Worm (Caenorhabditis elegans) whole organism, L2 larva: ENCODE measurements around the gene ephx-1.

Experiments
- C34F6.9 ChIP-seq: fragments of 150-350 bp; optimal IDR thresholded peaks from 2 replicates; lab custom pipeline; 2014; ENCODE audit warnings: missing biosample characterization, missing genetic modification characterization
- F13H6.1 ChIP-seq: sonication (generic microtip); optimal IDR thresholded peaks from 2 replicates; lab custom pipeline; 2016; ENCODE audit warnings: missing genetic modification characterization, missing compliant biosample characterization
- Y55F3AM.14 ChIP-seq: fragments of 200-800 bp; sonication (Bioruptor generic); optimal IDR thresholded peaks from 2 replicates; lab custom pipeline; 2018; ENCODE audit warnings: mild to moderate bottlenecking, missing genetic modification characterization, missing compliant biosample characterization
- ZK546.5 ChIP-seq: sonication (generic microtip); optimal IDR thresholded peaks from 2 replicates; lab custom pipeline; 2017; ENCODE audit warnings: missing biosample characterization, missing genetic modification characterization
- alr-1 ChIP-seq: fragments of 150-350 bp; optimal IDR thresholded peaks from 2 replicates; lab custom pipeline; 2014; ENCODE audit warnings: missing biosample characterization, missing genetic modification characterization
- ama-1 ChIP-seq: fragments of 150-350 bp; optimal IDR thresholded peaks from 2 replicates; lab custom pipeline; 2018; ENCODE audit warnings: inconsistent platforms
- ceh-82 ChIP-seq: fragments of 150-350 bp; optimal IDR thresholded peaks from 2 replicates; lab custom pipeline; 2014; ENCODE audit warnings: missing biosample characterization, missing genetic modification characterization
- crh-2 ChIP-seq: sonication (generic microtip); optimal IDR thresholded peaks from 2 replicates; lab custom pipeline; 2017; ENCODE audit warnings: missing biosample characterization, missing genetic modification characterization
- egl-27 ChIP-seq: sonication (generic microtip); optimal IDR thresholded peaks from 3 replicates; lab custom pipeline; 2017; ENCODE audit warnings: missing biosample characterization, missing genetic modification reagents, missing genetic modification characterization
- elt-1 ChIP-seq: fragments of 150-350 bp; optimal IDR thresholded peaks from 2 replicates; lab custom pipeline; 2014; ENCODE audit warnings: missing biosample characterization, missing genetic modification characterization
- elt-3 ChIP-seq: sonication (generic microtip); optimal IDR thresholded peaks from 2 replicates; lab custom pipeline; 2017; ENCODE audit warnings: missing biosample characterization, missing genetic modification characterization
- fos-1 ChIP-seq: fragments of 150-350 bp; optimal IDR thresholded peaks from 2 replicates; lab custom pipeline; 2014; ENCODE audit warnings: missing biosample characterization, missing genetic modification characterization
- gmeb-1 ChIP-seq: fragments of 150-350 bp; optimal IDR thresholded peaks from 2 replicates; lab custom pipeline; 2014; ENCODE audit warnings: missing biosample characterization, missing genetic modification characterization
- lin-11 ChIP-seq: fragments of 150-350 bp; sonication (generic microtip); optimal IDR thresholded peaks from 2 replicates; lab custom pipeline; 2014; ENCODE audit warnings: missing biosample characterization, missing genetic modification characterization, inconsistent platforms, mixed read lengths
- mab-5 ChIP-seq: fragments of 150-350 bp; optimal IDR thresholded peaks from 2 replicates; lab custom pipeline; 2014; ENCODE audit warnings: missing biosample characterization, missing genetic modification characterization
- mbf-1 ChIP-seq: sonication (generic microtip); optimal IDR thresholded peaks from 2 replicates; lab custom pipeline; 2017; ENCODE audit warnings: missing biosample characterization, missing genetic modification characterization
- mdl-1 ChIP-seq, 2 experiments: fragments of 150-350 bp in 1 of 2; sonication (generic microtip) in 1 of 2; optimal IDR thresholded peaks; 2 replicates each; lab custom pipeline; 2017; ENCODE audit warnings: missing biosample characterization in 2 of 2, missing genetic modification characterization in 2 of 2
- nhr-10 ChIP-seq: sonication (generic microtip); optimal IDR thresholded peaks from 2 replicates; lab custom pipeline; 2017; ENCODE audit warnings: missing biosample characterization, missing genetic modification characterization
- nhr-12 ChIP-seq: fragments of 150-350 bp; optimal IDR thresholded peaks from 2 replicates; lab custom pipeline; 2014; ENCODE audit warnings: missing biosample characterization, missing genetic modification characterization
- nhr-129 ChIP-seq: fragments of 150-350 bp; optimal IDR thresholded peaks from 2 replicates; lab custom pipeline; 2014; ENCODE audit warnings: missing biosample characterization, missing genetic modification characterization
- nhr-21 ChIP-seq: fragments of 150-350 bp; optimal IDR thresholded peaks from 2 replicates; lab custom pipeline; 2014; ENCODE audit warnings: missing biosample characterization, missing genetic modification characterization
- nhr-237 ChIP-seq: fragments of 150-350 bp; optimal IDR thresholded peaks from 2 replicates; lab custom pipeline; 2014; ENCODE audit warnings: missing biosample characterization, missing genetic modification characterization
- nhr-25 ChIP-seq: fragments of 150-350 bp; sonication (generic microtip); optimal IDR thresholded peaks from 3 replicates; lab custom pipeline; 2014; ENCODE audit warnings: missing biosample characterization, missing genetic modification characterization
- nhr-6 ChIP-seq: fragments of 150-350 bp; optimal IDR thresholded peaks from 2 replicates; lab custom pipeline; 2014; ENCODE audit warnings: missing biosample characterization, missing genetic modification characterization
- peb-1 ChIP-seq: fragments of 150-350 bp; optimal IDR thresholded peaks from 2 replicates; lab custom pipeline; 2014; ENCODE audit warnings: missing biosample characterization, missing genetic modification characterization
- skn-1 ChIP-seq: sonication (generic microtip); optimal IDR thresholded peaks from 2 replicates; lab custom pipeline; 2017; ENCODE audit warnings: missing biosample characterization, missing genetic modification characterization
- sma-3 ChIP-seq: sonication (generic microtip); optimal IDR thresholded peaks from 2 replicates; lab custom pipeline; 2016; ENCODE audit warnings: missing genetic modification reagents, missing genetic modification characterization, missing compliant biosample characterization
- sma-9 ChIP-seq, 2 experiments: fragments of 150-350 bp in 1 of 2; sonication (generic microtip) in 1 of 2; optimal IDR thresholded peaks; 2 replicates each; lab custom pipeline; 2014 to 2016; ENCODE audit warnings: missing genetic modification characterization in 2 of 2, mild to moderate bottlenecking in 1 of 2, missing biosample characterization in 1 of 2, missing compliant biosample characterization in 1 of 2, missing genetic modification reagents in 1 of 2, moderate library complexity in 1 of 2
- unc-39 ChIP-seq: fragments of 150-350 bp; optimal IDR thresholded peaks from 2 replicates; lab custom pipeline; 2014; ENCODE audit warnings: missing biosample characterization, missing genetic modification characterization
- unc-55 ChIP-seq: fragments of 150-350 bp; sonication (generic microtip); optimal IDR thresholded peaks from 3 replicates; lab custom pipeline; 2014; ENCODE audit warnings: missing biosample characterization, missing genetic modification reagents, missing genetic modification characterization
- unc-62 ChIP-seq: fragments of 150-350 bp; optimal IDR thresholded peaks from 2 replicates; lab custom pipeline; 2014; ENCODE audit warnings: missing biosample characterization, missing genetic modification reagents, missing genetic modification characterization
- zag-1 ChIP-seq: fragments of 150-350 bp; optimal IDR thresholded peaks from 2 replicates; lab custom pipeline; 2014; ENCODE audit warnings: missing biosample characterization, missing genetic modification characterization
- ztf-1 ChIP-seq: fragments of 200-800 bp; sonication (Bioruptor generic); conservative IDR thresholded peaks from 2 replicates; pipeline ENCODE4 v1.3.6; 2022; ENCODE audit warnings: missing genetic modification characterization, missing compliant biosample characterization
- ztf-11 ChIP-seq: sonication (generic microtip); optimal IDR thresholded peaks from 2 replicates; lab custom pipeline; 2017; ENCODE audit warnings: missing biosample characterization, missing genetic modification characterization
- ztf-4 ChIP-seq: fragments of 150-350 bp; optimal IDR thresholded peaks from 2 replicates; lab custom pipeline; 2014; ENCODE audit warnings: missing biosample characterization, missing genetic modification characterization

ephx-1 gene

ce11 chrII:3982313-3982712, 22.4 kb upstream of the ephx-1 start, which contains the start of gene lin-31:
Gene lin-31 (plus strand): TSS chrII:3982549.
- TF ChIP-seq sma-3 (no peak), elt-1 (no peak), nhr-129 (tag; lab: Kevin White, UChicago) (no peak), Y55F3AM.14 (GFP tag; lab: Kevin White, UChicago) (no peak), unc-62 (GFP tag; lab: Kevin White, UChicago) (no peak), nhr-12 (no peak), nhr-21 (tag; lab: Kevin White, UChicago) (no peak), ztf-11 (tag; lab: Kevin White, UChicago) (no peak), alr-1 (tag; lab: Kevin White, UChicago) (no peak), ceh-82 (tag; lab: Kevin White, UChicago) (no peak), fos-1 (tag; lab: Kevin White, UChicago) (no peak), unc-39 (no peak), mdl-1 (tag; optimal IDR thresholded peaks at IDR 0.05; lab: Kevin White, UChicago) (no peak)

DNA sequence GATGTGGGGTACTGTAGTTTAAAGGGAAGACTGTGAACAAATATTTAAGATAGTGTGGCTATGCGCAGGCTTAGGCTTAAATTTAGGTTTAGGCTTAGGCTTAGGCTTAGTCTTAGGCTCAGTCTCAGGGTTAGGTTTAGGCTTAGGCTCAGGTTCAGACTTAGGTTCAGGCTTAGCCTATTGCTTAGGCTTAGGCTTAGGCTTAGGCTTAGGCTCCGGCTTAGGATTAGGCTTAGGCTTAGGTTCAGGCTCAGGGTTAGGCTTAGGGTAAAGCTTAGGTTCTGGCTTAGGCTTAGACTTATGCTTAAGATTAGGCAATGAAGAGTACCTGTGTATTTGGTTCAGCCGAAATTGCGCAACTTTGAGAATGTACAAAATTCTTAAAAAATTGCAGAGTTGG, 20.5 kb upstream of the ephx-1 start:
- TF ChIP-seq ZK546.5 (tag; lab: Kevin White, UChicago) (no peak), fos-1 (tag; lab: Kevin White, UChicago) (no peak), nhr-6 (tag; lab: Kevin White, UChicago) (no peak), ztf-11 (tag; lab: Kevin White, UChicago) (no peak), F13H6.1 (tag; lab: Kevin White, UChicago) (no peak), ztf-4 (tag; lab: Kevin White, UChicago) (no peak), mbf-1 (tag; lab: Kevin White, UChicago) (no peak)

DNA sequence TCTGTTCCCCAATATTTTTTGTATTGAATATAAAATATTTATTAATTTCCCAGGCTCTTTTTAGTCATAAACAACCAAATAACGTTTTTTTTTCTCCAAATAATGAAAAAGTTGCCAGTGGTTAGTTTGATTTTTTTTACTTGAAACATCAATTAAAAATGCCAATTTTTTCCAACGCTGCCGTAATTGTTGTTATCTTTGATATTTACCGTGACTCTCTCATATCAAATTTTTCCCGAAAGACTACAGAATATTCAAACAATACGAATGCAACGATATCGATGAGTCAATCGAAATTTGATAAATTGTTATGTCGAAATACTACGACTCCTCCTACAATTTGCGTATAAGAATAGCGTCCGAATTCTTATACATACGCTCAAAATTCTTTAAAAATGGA, 17.8 kb upstream of the ephx-1 start, which contains the start of gene K10G6.5:
TSS of gene K10G6.5 (plus strand) at position 345 of the 400 bp plus-strand sequence.
- TF ChIP-seq fos-1 (tag; lab: Kevin White, UChicago), result peak; percentile 49
- TF ChIP-seq unc-62 (GFP tag; lab: Kevin White, UChicago), result no peak

ce11 chrII:3989627-3990367, 14.9 kb upstream of the ephx-1 start, which contains the start of gene Y14H12A.2:
Gene Y14H12A.2 (minus strand): TSS chrII:3989677.
- TF ChIP-seq mdl-1 (tag; optimal IDR thresholded peaks at IDR 0.05; lab: Kevin White, UChicago), result no peak
- peak; percentile 47 for TF ChIP-seq sma-9 (GFP tag; optimal IDR thresholded peaks at IDR 0.05; lab: Kevin White, UChicago)
- TF ChIP-seq sma-9 (tag; optimal IDR thresholded peaks at IDR 0.05; lab: Kevin White, UChicago), result no peak
- peak; percentile 24 for TF ChIP-seq crh-2 (tag; lab: Kevin White, UChicago)
- no peak for TF ChIP-seq ztf-11 (tag; lab: Kevin White, UChicago)
- TF ChIP-seq fos-1 (tag; lab: Kevin White, UChicago), result peak; percentile 78
- TF ChIP-seq nhr-6 (tag; lab: Kevin White, UChicago), result no peak
- peak; percentile 26 for TF ChIP-seq gmeb-1

ce11 chrII:3990706-3991105, 14.0 kb upstream of the ephx-1 start:
- TF ChIP-seq zag-1 (no peak), crh-2 (tag; lab: Kevin White, UChicago) (no peak), ceh-82 (tag; lab: Kevin White, UChicago) (no peak), fos-1 (tag; lab: Kevin White, UChicago) (peak; percentile 81)

ce11 chrII:3992029-3992428, 12.7 kb upstream of the ephx-1 start:
- TF ChIP-seq nhr-129 (tag; lab: Kevin White, UChicago) (no peak), fos-1 (tag; lab: Kevin White, UChicago) (peak; percentile 61)

ce11 chrII:3992660-3993245, 12.0 kb upstream of the ephx-1 start, which contains the start of gene Y14H12A.1:
Gene Y14H12A.1 (plus strand): TSS chrII:3993195.
- TF ChIP-seq unc-55 (no peak), peb-1 (no peak), egl-27 (no peak), C34F6.9 (no peak), nhr-10 (tag; lab: Kevin White, UChicago) (no peak), gmeb-1 (no peak), lin-11 (tag; lab: Kevin White, UChicago) (no peak), elt-3 (tag; lab: Kevin White, UChicago) (no peak), ZK546.5 (tag; lab: Kevin White, UChicago) (no peak), Y55F3AM.14 (GFP tag; lab: Kevin White, UChicago) (no peak), ama-1 (lab: Kevin White, UChicago) (no peak), nhr-25 (tag; lab: Kevin White, UChicago) (no peak), nhr-6 (tag; lab: Kevin White, UChicago) (no peak), mab-5 (tag; lab: Kevin White, UChicago) (no peak), mbf-1 (tag; lab: Kevin White, UChicago) (no peak), ztf-1 (no peak), skn-1 (tag; lab: Kevin White, UChicago) (no peak), nhr-237 (tag; lab: Kevin White, UChicago) (no peak), fos-1 (tag; lab: Kevin White, UChicago) (no peak), sma-3 (no peak)
